Worm (Caenorhabditis elegans) whole organism, late embryonic: ENCODE measurements around the gene F09E10.5.

Source experiments
- C08G9.2 ChIP-seq: sonication (generic microtip); optimal IDR thresholded peaks from 2 replicates; lab custom pipeline; 2016; ENCODE audit warnings: mild to moderate bottlenecking, missing genetic modification characterization, moderate library complexity, missing compliant biosample characterization
- F13H6.1 ChIP-seq: sonication (generic microtip); optimal IDR thresholded peaks from 2 replicates; lab custom pipeline; 2016; ENCODE audit warnings: missing genetic modification characterization, missing compliant biosample characterization
- K09A11.1 ChIP-seq: sonication (generic microtip); optimal IDR thresholded peaks from 2 replicates; lab custom pipeline; 2017; ENCODE audit warnings: antibody characterized with exemption, mild to moderate bottlenecking, missing genetic modification characterization, missing compliant biosample characterization; ENCODE audit not compliant: insufficient read depth
- Y22D7AL.16 ChIP-seq: sonication (generic microtip); optimal IDR thresholded peaks from 2 replicates; lab custom pipeline; 2016; ENCODE audit warnings: missing genetic modification characterization, missing compliant biosample characterization
- ahr-1 ChIP-seq: sonication (generic microtip); optimal IDR thresholded peaks from 2 replicates; lab custom pipeline; 2016; ENCODE audit warnings: missing genetic modification characterization, missing compliant biosample characterization
- ama-1 ChIP-seq: fragments of 150-350 bp; optimal IDR thresholded peaks from 2 replicates; lab custom pipeline; 2014
- ceh-34 ChIP-seq: sonication (generic microtip); optimal IDR thresholded peaks from 2 replicates; lab custom pipeline; 2016; ENCODE audit warnings: mild to moderate bottlenecking, missing genetic modification characterization, missing compliant biosample characterization
- dmd-4 ChIP-seq: sonication (generic microtip); optimal IDR thresholded peaks from 2 replicates; lab custom pipeline; 2016; ENCODE audit warnings: borderline replicate concordance, missing genetic modification characterization, missing compliant biosample characterization
- elt-4 ChIP-seq: sonication (generic microtip); optimal IDR thresholded peaks from 2 replicates; lab custom pipeline; 2016; ENCODE audit warnings: missing genetic modification characterization, missing compliant biosample characterization
- hlh-30 ChIP-seq: sonication (generic microtip); optimal IDR thresholded peaks from 2 replicates; lab custom pipeline; 2017; ENCODE audit warnings: antibody characterized with exemption, missing genetic modification characterization, missing compliant biosample characterization; ENCODE audit not compliant: insufficient read depth
- hlh-6 ChIP-seq: sonication (generic microtip); optimal IDR thresholded peaks from 2 replicates; lab custom pipeline; 2016; ENCODE audit warnings: missing genotype, missing genetic modification characterization, missing compliant biosample characterization
- mec-3 ChIP-seq: sonication (generic microtip); optimal IDR thresholded peaks from 2 replicates; lab custom pipeline; 2016; ENCODE audit warnings: borderline replicate concordance, missing genetic modification characterization, missing compliant biosample characterization
- nhr-11 ChIP-seq: fragments of 150-350 bp; optimal IDR thresholded peaks from 2 replicates; lab custom pipeline; 2014; ENCODE audit warnings: missing biosample characterization, missing genetic modification characterization
- nhr-232 ChIP-seq: sonication (generic microtip); optimal IDR thresholded peaks from 2 replicates; lab custom pipeline; 2016; ENCODE audit warnings: missing genetic modification characterization, missing compliant biosample characterization
- unc-3 ChIP-seq, 2 experiments: fragments of 200-800 bp in 1 of 2; sonication (Bioruptor generic) in 1 of 2; sonication (generic microtip) in 1 of 2; conservative IDR thresholded peaks in 1 of 2; optimal IDR thresholded peaks in 1 of 2; 2 replicates each; pipeline versions ENCODE4 v1.3.6 to Lab custom; 2016 to 2022; ENCODE audit warnings: missing compliant biosample characterization in 2 of 2, missing genetic modification characterization in 2 of 2, missing genetic modification reagents in 1 of 2
- zip-5 ChIP-seq: sonication (generic microtip); optimal IDR thresholded peaks from 2 replicates; lab custom pipeline; 2016; ENCODE audit warnings: missing genetic modification characterization, missing compliant biosample characterization

The F09E10.5 gene

ce11 chrX:1445696-1446095 lies 48.5 kb downstream of the F09E10.5 start:
- TF ChIP-seq nhr-232 (tag; lab: Kevin White, UChicago) (no peak), ama-1 (peak; percentile 2)
- TF ChIP-seq, all 69 proteins: peak for 1

ce11 chrX:1443556-1444243 lies 50.5 kb downstream of the F09E10.5 start:
- no peak for TF ChIP-seq hlh-30
- TF ChIP-seq Y22D7AL.16 (tag; lab: Kevin White, UChicago) = peak; percentile 3

ce11 chrX:1441602-1442183 lies 52.5 kb downstream of the F09E10.5 start:
- no peak for TF ChIP-seq K09A11.1
- TF ChIP-seq elt-4 (tag; lab: Kevin White, UChicago) = peak; percentile 41
- TF ChIP-seq dmd-4 (tag; lab: Kevin White, UChicago) = no peak
- TF ChIP-seq zip-5 = no peak
- TF ChIP-seq F13H6.1 = no peak
- no peak for TF ChIP-seq hlh-6 (tag; lab: Kevin White, UChicago)
- no peak for TF ChIP-seq mec-3 (tag; lab: Kevin White, UChicago)
- TF ChIP-seq ceh-34 (tag; lab: Kevin White, UChicago) = no peak
- TF ChIP-seq ahr-1 (tag; lab: Kevin White, UChicago) = no peak

ce11 chrX:1440161-1440560 lies 54.0 kb downstream of the F09E10.5 start, which contains the start of gene sedl-1:
TSS of gene sedl-1 (minus strand) at chrX:1440261.
- TF ChIP-seq unc-3 (GFP tag; conservative IDR thresholded peaks at IDR 0.05; lab: Robert Waterston, UW) (no peak), unc-3 (tag; optimal IDR thresholded peaks at IDR 0.05; lab: Kevin White, UChicago) (no peak), C08G9.2 (tag; lab: Kevin White, UChicago) (no peak), nhr-11 (tag; lab: Kevin White, UChicago) (no peak), zip-5 (no peak)
